Worm (Caenorhabditis elegans) whole organism, L4/young adult: ENCODE data around the gene Y37H2C.4.

Experiments
- W03F9.2 ChIP-seq: fragments of 150-350 bp; optimal IDR thresholded peaks from 2 replicates; lab custom pipeline; 2014; ENCODE audit warnings: missing biosample characterization, missing genetic modification characterization
- dao-5 ChIP-seq: sonication (generic microtip); optimal IDR thresholded peaks from 2 replicates; lab custom pipeline; 2016; ENCODE audit warnings: missing genotype, missing genetic modification characterization, moderate library complexity, missing compliant biosample characterization
- him-1 ChIP-seq: sonication (generic microtip); optimal IDR thresholded peaks from 2 replicates; lab custom pipeline; 2016; ENCODE audit warnings: missing genotype, missing genetic modification reagents, missing genetic modification characterization, missing compliant biosample characterization

- no peak for TF ChIP-seq dao-5
- no peak for TF ChIP-seq him-1 (tag; lab: Kevin White, UChicago)
- TF ChIP-seq W03F9.2 (tag; lab: Kevin White, UChicago) = no peak
These were observed 34.7 kb upstream of the Y37H2C.4 start for ce11 chrV:18235808-18236207.
